Worm (Caenorhabditis elegans) whole organism, L4 larva: ENCODE measurements around the gene srbc-68.

ENCODE experiments used
- F10B5.3 ChIP-seq: sonication (generic microtip); optimal IDR thresholded peaks from 2 replicates; lab custom pipeline; 2016; ENCODE audit warnings: mild to moderate bottlenecking, missing genetic modification characterization, missing compliant biosample characterization
- dmd-6 ChIP-seq: fragments of 200-800 bp; sonication (Bioruptor generic); IDR thresholded peaks from 2 replicates; pipeline ENCODE4 v1.3.6; 2022; ENCODE audit warnings: missing genetic modification reagents, missing genetic modification characterization, missing compliant biosample characterization
- dmd-8 ChIP-seq: fragments of 200-800 bp; sonication (Bioruptor generic); IDR thresholded peaks from 2 replicates; pipeline ENCODE4 v1.3.6; 2022; ENCODE audit warnings: missing genetic modification characterization, missing compliant biosample characterization
- dpl-1 ChIP-seq: fragments of 150-350 bp; optimal IDR thresholded peaks from 2 replicates; lab custom pipeline; 2014; ENCODE audit warnings: missing biosample characterization, missing genetic modification reagents, missing genetic modification characterization
- egl-27 ChIP-seq: sonication (generic microtip); optimal IDR thresholded peaks from 3 replicates; lab custom pipeline; 2017; ENCODE audit warnings: missing biosample characterization, missing genetic modification reagents, missing genetic modification characterization
- lin-39 ChIP-seq: fragments of 150-350 bp; optimal IDR thresholded peaks from 2 replicates; lab custom pipeline; 2014; ENCODE audit warnings: missing biosample characterization, missing genetic modification reagents, missing genetic modification characterization
- mdt-29 ChIP-seq: fragments of 200-800 bp; sonication (Bioruptor generic); IDR thresholded peaks from 2 replicates; pipeline ENCODE4 v1.3.6; 2022; ENCODE audit warnings: missing genetic modification reagents, missing genetic modification characterization, missing compliant biosample characterization
- mep-1 ChIP-seq: fragments of 150-350 bp; sonication (generic microtip); optimal IDR thresholded peaks from 3 replicates; lab custom pipeline; 2014; ENCODE audit warnings: missing biosample characterization, missing genetic modification characterization
- mes-2 ChIP-seq: sonication (generic microtip); optimal IDR thresholded peaks from 2 replicates; lab custom pipeline; 2016; ENCODE audit warnings: missing genotype, mild to moderate bottlenecking, missing genetic modification characterization, missing compliant biosample characterization; ENCODE audit not compliant: poor library complexity, severe bottlenecking
- snpc-4 ChIP-seq: fragments of 150-350 bp; optimal IDR thresholded peaks from 2 replicates; lab custom pipeline; 2014; ENCODE audit warnings: missing biosample characterization, missing genetic modification characterization
- unc-130 ChIP-seq: sonication (generic microtip); optimal IDR thresholded peaks from 2 replicates; lab custom pipeline; 2016; ENCODE audit warnings: missing genetic modification reagents, missing genetic modification characterization, missing compliant biosample characterization
- unc-39 ChIP-seq: sonication (generic microtip); optimal IDR thresholded peaks from 2 replicates; lab custom pipeline; 2017; ENCODE audit warnings: missing biosample characterization, missing genetic modification characterization
- ztf-11 ChIP-seq: fragments of 150-350 bp; optimal IDR thresholded peaks from 2 replicates; lab custom pipeline; 2014; ENCODE audit warnings: missing biosample characterization, missing genetic modification characterization

- TF ChIP-seq mdt-29 (GFP tag; lab: Robert Waterston, UW), result no peak
- no peak for TF ChIP-seq unc-130 (GFP tag; lab: Kevin White, UChicago)
- no peak for TF ChIP-seq unc-39 (tag; lab: Kevin White, UChicago)
- no peak for TF ChIP-seq mep-1 (tag; lab: Kevin White, UChicago)
- no peak for TF ChIP-seq dpl-1
- TF ChIP-seq ztf-11 (tag; lab: Kevin White, UChicago), result no peak
- TF ChIP-seq mes-2, result no peak
- TF ChIP-seq dmd-6 (GFP tag; lab: Robert Waterston, UW), result no peak
- TF ChIP-seq dmd-8 (GFP tag; lab: Robert Waterston, UW), result no peak
- no peak for TF ChIP-seq snpc-4 (tag; lab: Kevin White, UChicago)
- no peak for TF ChIP-seq egl-27 (tag; lab: Kevin White, UChicago)
- TF ChIP-seq F10B5.3, result no peak
- no peak for TF ChIP-seq lin-39 (tag; lab: Kevin White, UChicago)
Observed at ce11 chrV:3582671-3583070, 36.3 kb upstream of the srbc-68 start.
